Worm (Caenorhabditis elegans) whole organism, midembryonic: ENCODE measurements around the gene ceh-18.

Experiments used
- cog-1 ChIP-seq: sonication (generic microtip); optimal IDR thresholded peaks from 2 replicates; lab custom pipeline; 2016; ENCODE audit warnings: missing genetic modification characterization, missing compliant biosample characterization
- flt-1 ChIP-seq: fragments of 200-800 bp; sonication (Bioruptor generic); IDR thresholded peaks from 2 replicates; pipeline ENCODE4 v1.3.6; 2022; ENCODE audit warnings: missing genetic modification characterization, missing compliant biosample characterization
- klf-2 ChIP-seq: fragments of 200-800 bp; sonication (Bioruptor generic); conservative IDR thresholded peaks from 2 replicates; pipeline ENCODE4 v1.3.6; 2022; ENCODE audit warnings: missing genetic modification reagents, missing genetic modification characterization, missing compliant biosample characterization
- med-1 ChIP-seq: sonication (generic microtip); optimal IDR thresholded peaks from 2 replicates; lab custom pipeline; 2017; ENCODE audit warnings: missing genetic modification characterization, mild to moderate bottlenecking, missing compliant biosample characterization, antibody characterized with exemption, missing genetic modification reagents; ENCODE audit not compliant: insufficient read depth
- ref-1 ChIP-seq: fragments of 200-800 bp; sonication (Bioruptor generic); conservative IDR thresholded peaks from 2 replicates; pipeline ENCODE4 v1.3.6; 2022; ENCODE audit warnings: missing genetic modification reagents, missing genetic modification characterization, missing compliant biosample characterization
- tab-1 ChIP-seq: fragments of 200-800 bp; sonication (Bioruptor generic); IDR thresholded peaks from 2 replicates; pipeline ENCODE4 v1.3.6; 2022; ENCODE audit warnings: missing genetic modification characterization, missing compliant biosample characterization
- ztf-23 ChIP-seq: fragments of 200-800 bp; sonication (Bioruptor generic); IDR thresholded peaks from 2 replicates; pipeline ENCODE4 v1.3.6; 2022; ENCODE audit warnings: missing genetic modification reagents, missing genetic modification characterization, missing compliant biosample characterization
- ztf-29 ChIP-seq: fragments of 200-800 bp; sonication (Bioruptor generic); IDR thresholded peaks from 2 replicates; pipeline ENCODE4 v1.3.6; 2022; ENCODE audit warnings: missing genetic modification reagents, missing genetic modification characterization, missing compliant biosample characterization

DNA sequence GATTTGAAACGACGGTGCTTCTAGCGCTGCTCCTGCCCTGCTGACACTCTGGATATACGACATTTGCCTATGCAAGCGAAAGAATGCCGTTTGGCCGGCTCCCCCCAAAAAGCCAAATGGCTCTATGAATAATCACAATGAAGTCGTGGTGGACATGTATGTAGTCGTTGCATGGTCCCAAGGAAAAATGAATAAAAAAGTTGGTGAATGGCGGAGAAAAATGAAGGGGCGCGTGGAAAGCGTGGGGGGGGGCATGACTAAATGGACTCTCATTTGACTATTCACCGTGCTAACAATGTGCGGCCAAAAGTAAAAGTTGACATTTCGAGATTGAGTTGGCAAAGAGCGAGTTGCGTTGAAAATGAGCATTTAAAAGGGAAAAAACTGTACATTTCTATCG, 1.9 kb upstream of the ceh-18 start:
- TF ChIP-seq ref-1 (GFP tag; lab: Robert Waterston, UW) (no peak), cog-1 (tag; lab: Kevin White, UChicago) (no peak), klf-2 (GFP tag; lab: Robert Waterston, UW) (no peak), ztf-29 (GFP tag; lab: Robert Waterston, UW) (no peak), tab-1 (GFP tag; lab: Robert Waterston, UW) (no peak), flt-1 (GFP tag; lab: Robert Waterston, UW) (no peak), med-1 (GFP tag; lab: Kevin White, UChicago) (no peak), ztf-23 (GFP tag; lab: Robert Waterston, UW) (no peak)
